ENCODE assay signal across 1 worm cellular context in the genomic region with DNA sequence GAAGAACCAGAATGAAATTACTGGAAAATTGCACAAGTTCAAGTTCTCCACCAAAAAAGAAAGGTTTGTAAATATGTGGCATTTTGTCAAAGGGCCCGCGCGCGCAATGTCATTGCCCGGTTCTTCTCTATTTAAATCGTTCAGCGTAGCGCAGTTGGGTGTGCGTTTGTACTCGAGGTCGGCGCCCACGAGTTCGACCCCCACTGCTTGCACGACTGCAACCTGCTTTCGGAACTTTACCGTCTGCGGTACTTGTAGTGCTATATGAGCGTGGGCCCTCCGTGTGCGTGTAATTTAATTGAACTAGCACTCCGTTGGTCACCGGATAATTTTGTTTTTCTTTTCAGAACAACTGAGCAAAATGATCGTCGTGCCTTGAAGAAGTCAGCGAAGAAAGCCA.
TF ChIP-seq lines count a peak whose summit lies in the region.

No protein-coding gene starts in this region.

TF ChIP-seq in whole organism, L4 larva, 104 proteins besides CTCF, POLR2A, EP300 and RAD21 (continued from another document):
- TF ChIP-seq mxl-3 (GFP tag; optimal IDR thresholded peaks at IDR 0.05; lab: Kevin White, UChicago) (peak; percentile 84), mep-1 (tag; optimal IDR thresholded peaks at IDR 0.05; lab: Kevin White, UChicago) (peak; percentile 89), mxl-2 (GFP tag; conservative IDR thresholded peaks at IDR 0.05; lab: Robert Waterston, UW) (peak; percentile 66), zag-1 (tag; optimal IDR thresholded peaks at IDR 0.05; lab: Kevin White, UChicago) (no peak), F10B5.3 (tag; optimal IDR thresholded peaks at IDR 0.05; lab: Kevin White, UChicago) (peak; percentile 63), ZK546.5 (tag; optimal IDR thresholded peaks at IDR 0.05; lab: Kevin White, UChicago) (no peak), vab-7 (GFP tag; IDR thresholded peaks at IDR 0.05; lab: Robert Waterston, UW) (peak; percentile 95), lim-7 (GFP tag; IDR thresholded peaks at IDR 0.05; lab: Robert Waterston, UW) (peak; percentile 93), hif-1 (tag; optimal IDR thresholded peaks at IDR 0.05; lab: Kevin White, UChicago) (peak in 1 of 2 experiments; percentile 47), spr-3 (GFP tag; optimal IDR thresholded peaks at IDR 0.05; lab: Kevin White, UChicago) (peak; percentile 79), rbr-2 (tag; optimal IDR thresholded peaks at IDR 0.05; lab: Kevin White, UChicago) (peak; percentile 81), mdt-29 (GFP tag; IDR thresholded peaks at IDR 0.05; lab: Robert Waterston, UW) (peak; percentile 18; the same call in 1 of the 2 replicates), unc-39 (tag; optimal IDR thresholded peaks at IDR 0.05; lab: Kevin White, UChicago) (no peak), daf-12 (tag; optimal IDR thresholded peaks at IDR 0.05; lab: Kevin White, UChicago) (no peak), nhr-76 (tag; optimal IDR thresholded peaks at IDR 0.05; lab: Kevin White, UChicago) (no peak), skn-1 (tag; optimal IDR thresholded peaks at IDR 0.05; lab: Kevin White, UChicago) (no peak), lin-38 (GFP tag; IDR thresholded peaks at IDR 0.05; lab: Robert Waterston, UW) (peak; percentile 88), nhr-42 (GFP tag; IDR thresholded peaks at IDR 0.05; lab: Robert Waterston, UW) (peak; percentile 76; the same call in 1 of the 2 replicates), zip-11 (GFP tag; IDR thresholded peaks at IDR 0.05; lab: Robert Waterston, UW) (peak; percentile 67; the same call in 1 of the 2 replicates), tra-1 (GFP tag; IDR thresholded peaks at IDR 0.05; lab: Robert Waterston, UW) (peak; percentile 82), nhr-41 (GFP tag; IDR thresholded peaks at IDR 0.05; lab: Robert Waterston, UW) (0 out of 2 replicates have a peak, but pooled peaks have one; percentile 29), mdl-1 (tag; optimal IDR thresholded peaks at IDR 0.05; lab: Kevin White, UChicago) (peak in 1 of 2 experiments; percentile 43), fkh-10 (GFP tag; optimal IDR thresholded peaks at IDR 0.05; lab: Kevin White, UChicago) (no peak), arid-1 (GFP tag; conservative IDR thresholded peaks at IDR 0.05; lab: Robert Waterston, UW) (peak; percentile 94), mes-2 (tag; optimal IDR thresholded peaks at IDR 0.05; lab: Kevin White, UChicago; ENCODE audit: poor library complexity, severe bottlenecking) (peak; percentile 89), fos-1 (tag; optimal IDR thresholded peaks at IDR 0.05; lab: Kevin White, UChicago) (no peak), unc-62 (GFP tag; optimal IDR thresholded peaks at IDR 0.05 in 1 of 2; lab: Kevin White, UChicago) (no peak), unc-62 (tag; optimal IDR thresholded peaks at IDR 0.05; lab: Kevin White, UChicago) (no peak)
